Worm (Caenorhabditis elegans) whole organism, L4 larva: ENCODE results near the gene srh-265.
A peak's percentile ranks its signal among the peaks of the same experiment; 100 is the strongest.

Experiments used
- F37D6.2 ChIP-seq: sonication (generic microtip); optimal IDR thresholded peaks from 2 replicates; lab custom pipeline; 2016; ENCODE audit warnings: mild to moderate bottlenecking, missing genetic modification characterization, missing compliant biosample characterization
- F49E8.2 ChIP-seq: sonication (generic microtip); optimal IDR thresholded peaks from 2 replicates; lab custom pipeline; 2016; ENCODE audit warnings: missing compliant biosample characterization, mild to moderate bottlenecking, missing genetic modification characterization, borderline replicate concordance
- T26A8.4 ChIP-seq: fragments of 200-800 bp; sonication (Bioruptor generic); IDR thresholded peaks from 2 replicates; pipeline ENCODE4 v1.3.6; 2022; ENCODE audit warnings: missing genetic modification characterization, missing compliant biosample characterization
- Y75B8A.6 ChIP-seq: fragments of 200-800 bp; sonication (Bioruptor generic); IDR thresholded peaks from 2 replicates; pipeline ENCODE4 v1.3.6; 2022; ENCODE audit warnings: missing genetic modification reagents, missing genetic modification characterization, missing compliant biosample characterization
- ZK546.5 ChIP-seq, 2 experiments: sonication (generic microtip); optimal IDR thresholded peaks; 2 replicates each; lab custom pipeline; 2017; ENCODE audit warnings: missing biosample characterization in 2 of 2, missing genetic modification characterization in 2 of 2
- aha-1 ChIP-seq: fragments of 150-350 bp; peaks from one replicate; lab custom pipeline; 2014; ENCODE audit warnings: missing biosample characterization, missing genetic modification characterization
- aly-2 ChIP-seq: sonication (generic microtip); optimal IDR thresholded peaks from 2 replicates; lab custom pipeline; 2018; ENCODE audit warnings: missing biosample characterization, missing genetic modification characterization
- attf-4 ChIP-seq: sonication (generic microtip); optimal IDR thresholded peaks from 3 replicates; lab custom pipeline; 2017; ENCODE audit warnings: missing biosample characterization, missing genetic modification characterization
- ceh-32 ChIP-seq: sonication (generic microtip); optimal IDR thresholded peaks from 2 replicates; lab custom pipeline; 2016; ENCODE audit warnings: mild to moderate bottlenecking, missing genetic modification characterization, missing compliant biosample characterization; ENCODE audit not compliant: poor library complexity
- ceh-44 ChIP-seq: fragments of 200-800 bp; sonication (Bioruptor generic); IDR thresholded peaks from 2 replicates; pipeline ENCODE4 v1.3.6; 2022; ENCODE audit warnings: missing genetic modification reagents, missing genetic modification characterization, missing compliant biosample characterization
- ces-1 ChIP-seq: fragments of 150-350 bp; sonication (generic microtip); optimal IDR thresholded peaks from 4 replicates; lab custom pipeline; 2014; ENCODE audit warnings: missing biosample characterization, missing genetic modification reagents, missing genetic modification characterization
- cey-2 ChIP-seq: sonication (generic microtip); optimal IDR thresholded peaks from 3 replicates; lab custom pipeline; 2017; ENCODE audit warnings: missing genetic modification characterization, mild to moderate bottlenecking, missing compliant biosample characterization, antibody characterized with exemption, borderline replicate concordance; ENCODE audit not compliant: insufficient read depth
- daf-12 ChIP-seq: fragments of 150-350 bp; optimal IDR thresholded peaks from 2 replicates; lab custom pipeline; 2014; ENCODE audit warnings: missing biosample characterization, missing genetic modification reagents, missing genetic modification characterization
- daf-19 ChIP-seq: fragments of 200-800 bp; sonication (Bioruptor generic); conservative IDR thresholded peaks from 2 replicates; pipeline ENCODE4 v1.3.6; 2022; ENCODE audit warnings: missing genetic modification characterization, missing compliant biosample characterization
- daf-8 ChIP-seq: fragments of 200-800 bp; sonication (Bioruptor generic); IDR thresholded peaks from 2 replicates; pipeline ENCODE4 v1.3.6; 2022; ENCODE audit warnings: missing genetic modification characterization, missing compliant biosample characterization
- dpl-1 ChIP-seq: fragments of 150-350 bp; optimal IDR thresholded peaks from 2 replicates; lab custom pipeline; 2014; ENCODE audit warnings: missing biosample characterization, missing genetic modification reagents, missing genetic modification characterization
- duxl-1 ChIP-seq: sonication (generic microtip); optimal IDR thresholded peaks from 2 replicates; lab custom pipeline; 2016; ENCODE audit warnings: mild to moderate bottlenecking, missing genetic modification characterization, moderate library complexity, missing compliant biosample characterization; ENCODE audit not compliant: poor library complexity
- dve-1 ChIP-seq: sonication (generic microtip); optimal IDR thresholded peaks from 2 replicates; lab custom pipeline; 2017; ENCODE audit warnings: antibody characterized with exemption, mild to moderate bottlenecking, missing genetic modification characterization, missing compliant biosample characterization; ENCODE audit not compliant: insufficient read depth
- fkh-10 ChIP-seq: fragments of 150-350 bp; optimal IDR thresholded peaks from 2 replicates; lab custom pipeline; 2014; ENCODE audit warnings: missing biosample characterization, missing genetic modification reagents, missing genetic modification characterization
- hmg-1.1 ChIP-seq: fragments of 200-800 bp; sonication (Bioruptor generic); IDR thresholded peaks from 2 replicates; pipeline ENCODE4 v1.3.6; 2022; ENCODE audit warnings: missing genetic modification reagents, missing genetic modification characterization, missing compliant biosample characterization
- jun-1 ChIP-seq: fragments of 150-350 bp; optimal IDR thresholded peaks from 2 replicates; lab custom pipeline; 2014; ENCODE audit warnings: missing biosample characterization, missing genetic modification reagents, missing genetic modification characterization
- lim-7 ChIP-seq: fragments of 200-800 bp; sonication (Bioruptor generic); IDR thresholded peaks from 2 replicates; pipeline ENCODE4 v1.3.6; 2022; ENCODE audit warnings: missing genetic modification characterization, missing compliant biosample characterization
- lin-15B ChIP-seq: fragments of 150-350 bp; sonication (generic microtip); optimal IDR thresholded peaks from 3 replicates; lab custom pipeline; 2014; ENCODE audit warnings: missing biosample characterization, missing genetic modification characterization
- lin-29 ChIP-seq: fragments of 200-800 bp; sonication (Bioruptor generic); IDR thresholded peaks from 2 replicates; pipeline ENCODE4 v1.3.6; 2022; ENCODE audit warnings: missing genetic modification reagents, missing genetic modification characterization, missing compliant biosample characterization
- lin-39 ChIP-seq: fragments of 150-350 bp; optimal IDR thresholded peaks from 2 replicates; lab custom pipeline; 2014; ENCODE audit warnings: missing biosample characterization, missing genetic modification reagents, missing genetic modification characterization
- lsy-2 ChIP-seq, 2 experiments: fragments of 150-350 bp in 1 of 2; sonication (generic microtip) in 1 of 2; optimal IDR thresholded peaks; 2 replicates each; lab custom pipeline; 2014 to 2017; ENCODE audit warnings: missing biosample characterization in 2 of 2, missing genetic modification characterization in 2 of 2
- madf-5 ChIP-seq, 2 experiments: fragments of 200-800 bp; sonication (Bioruptor generic); IDR thresholded peaks; 2 replicates each; pipeline ENCODE4 v1.3.6; 2022; ENCODE audit warnings: missing compliant biosample characterization in 2 of 2, missing genetic modification characterization in 2 of 2
- madf-9 ChIP-seq: fragments of 200-800 bp; sonication (Bioruptor generic); conservative IDR thresholded peaks from 2 replicates; pipeline ENCODE4 v1.3.6; 2022; ENCODE audit warnings: missing genetic modification reagents, missing genetic modification characterization, missing compliant biosample characterization
- mdl-1 ChIP-seq, 2 experiments: fragments of 150-350 bp in 1 of 2; sonication (generic microtip) in 1 of 2; optimal IDR thresholded peaks; 2 replicates each; lab custom pipeline; 2014 to 2017; ENCODE audit warnings: missing biosample characterization in 2 of 2, missing genetic modification characterization in 2 of 2
- mdt-29 ChIP-seq: fragments of 200-800 bp; sonication (Bioruptor generic); IDR thresholded peaks from 2 replicates; pipeline ENCODE4 v1.3.6; 2022; ENCODE audit warnings: missing genetic modification reagents, missing genetic modification characterization, missing compliant biosample characterization
- mxl-2 ChIP-seq: fragments of 200-800 bp; sonication (Bioruptor generic); conservative IDR thresholded peaks from 2 replicates; pipeline ENCODE4 v1.3.6; 2022; ENCODE audit warnings: missing genetic modification reagents, missing genetic modification characterization, missing compliant biosample characterization
- nhr-11 ChIP-seq: fragments of 150-350 bp; optimal IDR thresholded peaks from 2 replicates; lab custom pipeline; 2014; ENCODE audit warnings: missing biosample characterization, missing genetic modification characterization
- nhr-111 ChIP-seq: fragments of 200-800 bp; sonication (Bioruptor generic); optimal IDR thresholded peaks from 2 replicates; lab custom pipeline; 2018; ENCODE audit warnings: mild to moderate bottlenecking, missing genetic modification characterization, missing compliant biosample characterization
- nhr-25 ChIP-seq: sonication (generic microtip); optimal IDR thresholded peaks from 2 replicates; lab custom pipeline; 2017; ENCODE audit warnings: missing genetic modification characterization, mild to moderate bottlenecking, missing compliant biosample characterization, antibody characterized with exemption, moderate library complexity, borderline replicate concordance; ENCODE audit not compliant: insufficient read depth
- nhr-6 ChIP-seq: fragments of 150-350 bp; optimal IDR thresholded peaks from 2 replicates; lab custom pipeline; 2014; ENCODE audit warnings: missing biosample characterization, missing genetic modification characterization
- nhr-76 ChIP-seq: fragments of 150-350 bp; optimal IDR thresholded peaks from 2 replicates; lab custom pipeline; 2014; ENCODE audit warnings: missing biosample characterization, missing genetic modification characterization
- nhr-77 ChIP-seq: fragments of 150-350 bp; optimal IDR thresholded peaks from 2 replicates; lab custom pipeline; 2014; ENCODE audit warnings: missing biosample characterization, missing genetic modification characterization
- pha-4 ChIP-seq, 2 experiments: fragments of 150-350 bp in 1 of 2; fragments of 200-800 bp in 1 of 2; sonication (Bioruptor generic) in 1 of 2; IDR thresholded peaks in 1 of 2; optimal IDR thresholded peaks in 1 of 2; 2 replicates each; pipeline versions ENCODE4 v1.3.6 to Lab custom; 2014 to 2022; ENCODE audit warnings: missing genetic modification characterization in 2 of 2, missing genetic modification reagents in 2 of 2, missing biosample characterization in 1 of 2, missing compliant biosample characterization in 1 of 2
- sdz-12 ChIP-seq: fragments of 200-800 bp; sonication (Bioruptor generic); optimal IDR thresholded peaks from 2 replicates; lab custom pipeline; 2018; ENCODE audit warnings: mild to moderate bottlenecking, missing genetic modification characterization, missing compliant biosample characterization
- spr-3 ChIP-seq: fragments of 200-800 bp; sonication (Bioruptor generic); optimal IDR thresholded peaks from 2 replicates; lab custom pipeline; 2018; ENCODE audit warnings: mild to moderate bottlenecking, missing genetic modification characterization, missing compliant biosample characterization
- tag-97 ChIP-seq: fragments of 200-800 bp; sonication (Bioruptor generic); IDR thresholded peaks from 2 replicates; pipeline ENCODE4 v1.3.6; 2022; ENCODE audit warnings: missing genetic modification characterization, missing compliant biosample characterization
- unc-130 ChIP-seq: sonication (generic microtip); optimal IDR thresholded peaks from 2 replicates; lab custom pipeline; 2016; ENCODE audit warnings: missing genetic modification reagents, missing genetic modification characterization, missing compliant biosample characterization
- unc-62 ChIP-seq, 3 experiments: fragments of 150-350 bp in 1 of 3; sonication (generic microtip); optimal IDR thresholded peaks in 2 of 3; peaks in 1 of 3; 1 replicate in 1 of 3; 2 replicates in 2 of 3; lab custom pipeline; 2014 to 2017; ENCODE audit warnings: missing biosample characterization in 3 of 3, missing genetic modification characterization in 3 of 3, missing genetic modification reagents in 3 of 3, missing genotype in 1 of 3
- vab-7 ChIP-seq: fragments of 200-800 bp; sonication (Bioruptor generic); IDR thresholded peaks from 2 replicates; pipeline ENCODE4 v1.3.6; 2022; ENCODE audit warnings: missing genetic modification reagents, missing genetic modification characterization, missing compliant biosample characterization
- zfp-2 ChIP-seq: sonication (generic microtip); optimal IDR thresholded peaks from 2 replicates; lab custom pipeline; 2016; ENCODE audit warnings: mild to moderate bottlenecking, missing genetic modification characterization, missing compliant biosample characterization
- zip-11 ChIP-seq: fragments of 200-800 bp; sonication (Bioruptor generic); IDR thresholded peaks from 2 replicates; pipeline ENCODE4 v1.3.6; 2022; ENCODE audit warnings: missing genetic modification characterization, missing compliant biosample characterization
- zip-2 ChIP-seq: fragments of 150-350 bp; optimal IDR thresholded peaks from 2 replicates; lab custom pipeline; 2014; ENCODE audit warnings: missing biosample characterization, missing genetic modification characterization

The srh-265 gene

DNA sequence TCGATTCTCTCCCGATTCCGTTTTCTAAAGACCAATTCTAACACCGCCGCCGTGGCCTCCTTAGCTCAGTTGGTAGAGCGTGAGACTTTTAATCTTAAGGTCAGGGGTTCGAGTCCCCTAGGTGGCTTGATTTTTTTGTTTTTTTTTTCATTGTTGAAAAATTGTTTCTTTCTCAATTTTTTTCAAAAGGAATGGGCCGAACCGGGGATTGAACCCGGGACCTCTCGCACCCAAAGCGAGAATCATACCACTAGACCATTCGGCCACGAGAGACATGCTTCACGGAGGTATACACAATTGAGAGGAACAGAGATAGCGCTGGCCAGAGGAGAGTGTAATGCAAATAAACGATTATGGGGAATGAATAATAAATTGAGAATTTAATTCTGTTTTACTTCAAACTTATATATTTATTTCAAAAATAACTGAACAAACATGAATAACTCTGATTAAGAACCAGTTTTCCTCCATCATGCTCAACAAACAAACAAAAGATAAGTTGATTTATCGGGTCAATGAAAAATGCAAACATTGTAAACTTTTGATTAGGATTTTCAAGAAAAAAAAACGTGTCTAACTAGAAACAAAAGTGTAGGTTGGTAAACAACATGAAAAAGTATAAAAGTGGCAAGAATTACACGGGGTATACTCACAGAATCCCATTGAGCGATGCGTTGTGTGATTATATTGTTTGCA lies 49.1 kb downstream of the srh-265 start, which contains the start of gene pqn-71 (continued):
- TF ChIP-seq zip-2 (peak; percentile 90), attf-4 (tag; lab: Kevin White, UChicago) (peak; percentile 26), madf-9 (peak; percentile 94), tag-97 (GFP tag; lab: Robert Waterston, UW) (0 out of 2 replicates have a peak, but pooled peaks have one; percentile 41), fkh-10 (GFP tag; lab: Kevin White, UChicago) (peak; percentile 52), jun-1 (tag; lab: Kevin White, UChicago) (peak; percentile 75), cey-2 (tag; lab: Kevin White, UChicago) (peak; percentile 70), mdt-29 (peak; percentile 93), lin-39 (tag; lab: Kevin White, UChicago) (no peak), F37D6.2 (tag; lab: Kevin White, UChicago) (peak; percentile 83), aha-1 (no peak), nhr-25 (tag; lab: Kevin White, UChicago) (peak; percentile 80), aly-2 (peak; percentile 48), daf-12 (tag; lab: Kevin White, UChicago) (no peak), vab-7 (GFP tag; lab: Robert Waterston, UW) (peak; percentile 91), lim-7 (GFP tag; lab: Robert Waterston, UW) (peak; percentile 92), duxl-1 (tag; lab: Kevin White, UChicago) (peak; percentile 92), nhr-77 (tag; lab: Kevin White, UChicago) (no peak), lsy-2 (tag; optimal IDR thresholded peaks at IDR 0.05; lab: Kevin White, UChicago) (no peak), unc-130 (peak; percentile 93), daf-19 (GFP tag; lab: Robert Waterston, UW) (peak; percentile 82; the same call in 1 of the 2 replicates), zfp-2 (peak; percentile 79), sdz-12 (GFP tag; lab: Kevin White, UChicago) (peak; percentile 92), hmg-1.1 (peak; percentile 97), mxl-2 (GFP tag; lab: Robert Waterston, UW) (peak; percentile 85), zip-11 (peak; percentile 85; the same call in 1 of the 2 replicates), lin-15B (tag; lab: Kevin White, UChicago) (no peak), mdl-1 (tag; optimal IDR thresholded peaks at IDR 0.05; lab: Kevin White, UChicago) (peak; percentile 46 to 77), T26A8.4 (GFP tag; lab: Robert Waterston, UW) (peak; percentile 95), pha-4 (GFP tag; IDR thresholded peaks at IDR 0.05; lab: Robert Waterston, UW) (no peak; the same call in none of the 2 replicates), pha-4 (tag; optimal IDR thresholded peaks at IDR 0.05; lab: Kevin White, UChicago) (peak; percentile 53), madf-5 (GFP tag; IDR thresholded peaks at IDR 0.05; lab: Robert Waterston, UW) (peak; percentile 94 to 95), unc-62 (GFP tag; optimal IDR thresholded peaks at IDR 0.05 in 1 of 2; lab: Kevin White, UChicago) (peak in 1 of 2 experiments; percentile 15), unc-62 (tag; optimal IDR thresholded peaks at IDR 0.05; lab: Kevin White, UChicago) (no peak), ceh-32 (tag; lab: Kevin White, UChicago) (peak; percentile 74), Y75B8A.6 (peak; percentile 91), dve-1 (tag; lab: Kevin White, UChicago) (peak; percentile 99), nhr-6 (peak; percentile 51), F49E8.2 (peak; percentile 91), lin-29 (GFP tag; lab: Robert Waterston, UW) (peak; percentile 93), nhr-76 (peak; percentile 12), dpl-1 (GFP tag; lab: Kevin White, UChicago) (peak; percentile 66), spr-3 (GFP tag; lab: Kevin White, UChicago) (peak; percentile 91), nhr-111 (GFP tag; lab: Kevin White, UChicago) (peak; percentile 86), daf-8 (GFP tag; lab: Robert Waterston, UW) (peak; percentile 63; the same call in 1 of the 2 replicates), ces-1 (GFP tag; lab: Kevin White, UChicago) (peak; percentile 36), ZK546.5 (tag; optimal IDR thresholded peaks at IDR 0.05; lab: Kevin White, UChicago) (no peak), nhr-11 (tag; lab: Kevin White, UChicago) (peak; percentile 64), ceh-44 (GFP tag; lab: Robert Waterston, UW) (peak; percentile 93)
